Fruit fly (Drosophila melanogaster) whole organism, embryonic: ENCODE results near the gene eIF2Bepsilon.
A peak's percentile ranks its signal among the peaks of the same experiment; 100 is the strongest.

Source experiments
- Atf6 ChIP-seq: fragments of 200-800 bp; sonication (Bioruptor generic); IDR thresholded peaks from 2 replicates; pipeline ENCODE4 v1.3.6; 2022; ENCODE audit warnings: missing biosample characterization, missing genetic modification characterization
- Blimp-1 ChIP-seq: fragments of 200-800 bp; sonication (Bioruptor generic); optimal IDR thresholded peaks from 3 replicates; lab custom pipeline; 2018; ENCODE audit warnings: missing biosample characterization, missing genetic modification characterization, mild to moderate bottlenecking, moderate library complexity, missing genetic modification reagents
- CG11093 ChIP-seq: fragments of 200-800 bp; sonication (Bioruptor generic); IDR thresholded peaks from 3 replicates; pipeline ENCODE4 v1.3.6; 2022; ENCODE audit warnings: missing biosample characterization, missing genetic modification characterization
- CG12219 ChIP-seq: fragments of 200-800 bp; sonication (Bioruptor generic); optimal IDR thresholded peaks from 3 replicates; lab custom pipeline; 2018; ENCODE audit warnings: missing biosample characterization, mild to moderate bottlenecking, missing genetic modification characterization
- CG12769 ChIP-seq: fragments of 200-800 bp; sonication (Bioruptor generic); optimal IDR thresholded peaks from 2 replicates; lab custom pipeline; 2019; ENCODE audit warnings: missing biosample characterization, mild to moderate bottlenecking, missing genetic modification characterization, moderate library complexity
- CG13123 ChIP-seq: fragments of 200-800 bp; sonication (Bioruptor generic); optimal IDR thresholded peaks from 2 replicates; lab custom pipeline; 2016; ENCODE audit warnings: missing biosample characterization, missing genetic modification characterization
- CG14050 ChIP-seq: fragments of 200-800 bp; sonication (Bioruptor generic); IDR thresholded peaks from 3 replicates; pipeline ENCODE4 v1.3.6; 2022; ENCODE audit warnings: missing biosample characterization, missing genetic modification characterization
- CG1647 ChIP-seq: fragments of 200-800 bp; sonication (Bioruptor generic); optimal IDR thresholded peaks from 3 replicates; lab custom pipeline; 2016; ENCODE audit warnings: missing biosample characterization, missing genetic modification characterization
- CG16813 ChIP-seq: fragments of 200-800 bp; sonication (Bioruptor generic); IDR thresholded peaks from 3 replicates; pipeline ENCODE4 v1.3.6; 2022; ENCODE audit warnings: missing biosample characterization, missing genetic modification characterization; ENCODE audit not compliant: partially characterized antibody
- CG16815 ChIP-seq: fragments of 200-800 bp; sonication (Bioruptor generic); optimal IDR thresholded peaks from 3 replicates; lab custom pipeline; 2017; ENCODE audit warnings: missing biosample characterization, mild to moderate bottlenecking, missing genetic modification characterization
- CG1792 ChIP-seq: fragments of 200-800 bp; sonication (Bioruptor generic); optimal IDR thresholded peaks from 2 replicates; lab custom pipeline; 2016; ENCODE audit warnings: missing biosample characterization, missing genetic modification characterization
- CG32767 ChIP-seq: fragments of 200-800 bp; sonication (Bioruptor generic); IDR thresholded peaks from 2 replicates; pipeline ENCODE4 v1.3.6; 2022; ENCODE audit warnings: missing biosample characterization, missing genetic modification characterization
- CG32772 ChIP-seq: fragments of 200-800 bp; sonication (Bioruptor generic); IDR thresholded peaks from 2 replicates; pipeline ENCODE4 v1.3.6; 2022; ENCODE audit warnings: missing biosample characterization, missing genetic modification characterization
- CG7928 ChIP-seq: fragments of 200-800 bp; sonication (Bioruptor generic); optimal IDR thresholded peaks from 2 replicates; lab custom pipeline; 2017; ENCODE audit warnings: missing biosample characterization, mild to moderate bottlenecking, missing genetic modification characterization
- CG8924 ChIP-seq: fragments of 200-800 bp; optimal IDR thresholded peaks from 3 replicates; lab custom pipeline; 2019; ENCODE audit warnings: missing biosample characterization, mild to moderate bottlenecking, missing genetic modification characterization, moderate library complexity
- CG9609 ChIP-seq: fragments of 200-800 bp; sonication (Bioruptor generic); optimal IDR thresholded peaks from 3 replicates; lab custom pipeline; 2016; ENCODE audit warnings: missing biosample characterization, missing genetic modification characterization
- D19A ChIP-seq: fragments of 200-800 bp; optimal IDR thresholded peaks from 3 replicates; lab custom pipeline; 2019; ENCODE audit warnings: missing biosample characterization, mild to moderate bottlenecking, missing genetic modification characterization, moderate library complexity
- Fer3 ChIP-seq: fragments of 200-800 bp; sonication (Bioruptor generic); optimal IDR thresholded peaks from 2 replicates; lab custom pipeline; 2018; ENCODE audit warnings: missing biosample characterization, mild to moderate bottlenecking, missing genetic modification characterization, moderate library complexity
- H15 ChIP-seq: fragments of 200-800 bp; sonication (Bioruptor generic); IDR thresholded peaks from 3 replicates; pipeline ENCODE4 v1.3.6; 2022; ENCODE audit warnings: missing biosample characterization, missing genetic modification characterization
- Hmx ChIP-seq: fragments of 200-800 bp; sonication (Bioruptor generic); optimal IDR thresholded peaks from 2 replicates; lab custom pipeline; 2016; ENCODE audit warnings: missing biosample characterization, missing genetic modification characterization
- Med ChIP-seq: fragments of 200-800 bp; sonication (Bioruptor generic); peaks from one replicate; lab custom pipeline; 2016; ENCODE audit warnings: missing biosample characterization, missing genetic modification characterization, mild to moderate bottlenecking, inconsistent platforms, moderate library complexity
- NC2β ChIP-seq: fragments of 200-800 bp; sonication (Bioruptor generic); optimal IDR thresholded peaks from 2 replicates; lab custom pipeline; 2016; ENCODE audit warnings: missing biosample characterization, missing genetic modification characterization
- NfI ChIP-seq: fragments of 200-800 bp; sonication (Bioruptor generic); optimal IDR thresholded peaks from 3 replicates; lab custom pipeline; 2018; ENCODE audit warnings: missing biosample characterization, mild to moderate bottlenecking, missing genetic modification characterization, moderate library complexity
- Opbp ChIP-seq: fragments of 200-800 bp; sonication (Bioruptor generic); IDR thresholded peaks from 3 replicates; pipeline ENCODE4 v1.3.6; 2022; ENCODE audit warnings: missing biosample characterization, missing genetic modification characterization; ENCODE audit not compliant: partially characterized antibody
- Poxn ChIP-seq: fragments of 200-800 bp; sonication (Bioruptor generic); IDR thresholded peaks from 2 replicates; pipeline ENCODE4 v1.3.6; 2022; ENCODE audit warnings: missing biosample characterization, missing genetic modification characterization
- Sry-δ ChIP-seq: fragments of 200-800 bp; sonication (Bioruptor generic); optimal IDR thresholded peaks from 2 replicates; lab custom pipeline; 2016; ENCODE audit warnings: missing biosample characterization, missing genetic modification characterization
- Xbp1 ChIP-seq: fragments of 200-800 bp; sonication (Bioruptor generic); optimal IDR thresholded peaks from 3 replicates; lab custom pipeline; 2016; ENCODE audit warnings: missing biosample characterization, mild to moderate bottlenecking, missing genetic modification characterization
- Xrp1 ChIP-seq: fragments of 200-800 bp; sonication (Bioruptor generic); IDR thresholded peaks from 2 replicates; pipeline ENCODE4 v1.3.6; 2022; ENCODE audit warnings: missing biosample characterization, missing genetic modification characterization
- ab ChIP-seq: fragments of 200-800 bp; sonication (Bioruptor generic); optimal IDR thresholded peaks from 2 replicates; lab custom pipeline; 2016; ENCODE audit warnings: missing biosample characterization, missing genetic modification characterization
- ac ChIP-seq: fragments of 200-800 bp; sonication (Bioruptor generic); optimal IDR thresholded peaks from 3 replicates; lab custom pipeline; 2017; ENCODE audit warnings: missing biosample characterization, mild to moderate bottlenecking, missing genetic modification characterization
- ash1 ChIP-seq: fragments of 200-800 bp; sonication (Bioruptor generic); optimal IDR thresholded peaks from 2 replicates; lab custom pipeline; 2018; ENCODE audit warnings: missing biosample characterization, mild to moderate bottlenecking, missing genetic modification characterization
- cg ChIP-seq: fragments of 200-800 bp; sonication (Bioruptor generic); optimal IDR thresholded peaks from 3 replicates; lab custom pipeline; 2019; ENCODE audit warnings: missing biosample characterization, mild to moderate bottlenecking, missing genetic modification characterization, moderate library complexity
- eve ChIP-seq, 2 experiments: fragments of >200 bp; optimal IDR thresholded peaks; 2 replicates each; lab custom pipeline; 2017; ENCODE audit warnings: missing biosample characterization in 2 of 2, missing genetic modification characterization in 2 of 2
- fd102C ChIP-seq: fragments of 200-800 bp; sonication (Bioruptor generic); optimal IDR thresholded peaks from 2 replicates; lab custom pipeline; 2018; ENCODE audit warnings: missing biosample characterization, mild to moderate bottlenecking, missing genetic modification characterization, moderate library complexity
- fd64A ChIP-seq: fragments of 200-800 bp; sonication (Bioruptor generic); optimal IDR thresholded peaks from 3 replicates; lab custom pipeline; 2018; ENCODE audit warnings: missing biosample characterization, mild to moderate bottlenecking, missing genetic modification characterization
- hbn ChIP-seq: fragments of 200-800 bp; sonication (Bioruptor generic); IDR thresholded peaks from 2 replicates; pipeline ENCODE4 v1.3.6; 2022; ENCODE audit warnings: missing biosample characterization, missing genetic modification characterization; ENCODE audit not compliant: partially characterized antibody
- her ChIP-seq: fragments of 200-800 bp; sonication (Bioruptor generic); optimal IDR thresholded peaks from 2 replicates; lab custom pipeline; 2016; ENCODE audit warnings: missing biosample characterization, missing genetic modification characterization
- onecut ChIP-seq: fragments of 200-800 bp; sonication (Bioruptor generic); IDR thresholded peaks from 2 replicates; pipeline ENCODE4 v1.3.6; 2022; ENCODE audit warnings: missing biosample characterization, missing genetic modification characterization
- pb ChIP-seq: fragments of 200-800 bp; sonication (Bioruptor generic); optimal IDR thresholded peaks from 3 replicates; lab custom pipeline; 2016; ENCODE audit warnings: missing biosample characterization, missing genetic modification characterization
- pros ChIP-seq: fragments of 200-800 bp; sonication (Bioruptor generic); optimal IDR thresholded peaks from 3 replicates; lab custom pipeline; 2019; ENCODE audit warnings: missing biosample characterization, mild to moderate bottlenecking, missing genetic modification characterization, moderate library complexity
- sc ChIP-seq, 3 experiments: fragments of >200 bp in 2 of 3; fragments of 200-800 bp in 1 of 3; sonication (Bioruptor generic) in 1 of 3; optimal IDR thresholded peaks; 2 replicates in 2 of 3; 3 replicates in 1 of 3; lab custom pipeline; 2017; ENCODE audit warnings: mild to moderate bottlenecking in 1 of 3, missing biosample characterization in 1 of 3, missing genetic modification characterization in 1 of 3, missing genetic modification reagents in 1 of 3
- slou ChIP-seq: fragments of 200-800 bp; sonication (Bioruptor generic); optimal IDR thresholded peaks from 3 replicates; lab custom pipeline; 2016; ENCODE audit warnings: missing biosample characterization, missing genetic modification characterization
- ssp ChIP-seq: fragments of 200-800 bp; sonication (Bioruptor generic); IDR thresholded peaks from 2 replicates; pipeline ENCODE4 v1.3.6; 2022; ENCODE audit warnings: missing biosample characterization, missing genetic modification characterization
- stc ChIP-seq: fragments of 200-800 bp; sonication (Bioruptor generic); IDR thresholded peaks from 2 replicates; pipeline ENCODE4 v1.3.6; 2022; ENCODE audit warnings: missing biosample characterization, missing genetic modification characterization
- tgo ChIP-seq: fragments of 200-800 bp; sonication (Bioruptor generic); IDR thresholded peaks from 3 replicates; pipeline ENCODE4 v1.3.6; 2022; ENCODE audit warnings: missing biosample characterization, missing genetic modification characterization
- tup ChIP-seq: fragments of 200-800 bp; sonication (Bioruptor generic); optimal IDR thresholded peaks from 2 replicates; lab custom pipeline; 2016; ENCODE audit warnings: missing biosample characterization, mild to moderate bottlenecking, missing genetic modification characterization, moderate library complexity
- usp ChIP-seq: fragments of >200 bp; optimal IDR thresholded peaks from 2 replicates; lab custom pipeline; 2017; ENCODE audit warnings: missing biosample characterization, missing genetic modification characterization
- zen2 ChIP-seq: fragments of 200-800 bp; sonication (Bioruptor generic); IDR thresholded peaks from 3 replicates; pipeline ENCODE4 v1.3.6; 2022; ENCODE audit warnings: missing biosample characterization, missing genetic modification characterization; ENCODE audit not compliant: partially characterized antibody
- zf30C ChIP-seq: fragments of 200-800 bp; sonication (Bioruptor generic); optimal IDR thresholded peaks from 3 replicates; lab custom pipeline; 2018; ENCODE audit warnings: missing biosample characterization, mild to moderate bottlenecking, missing genetic modification characterization

Gene eIF2Bepsilon

dm6 chrX:1951391-1952066 is 28.9 kb upstream of the eIF2Bepsilon start (continued):
- TF ChIP-seq CG9609 (GFP tag; lab: Kevin White, UChicago): peak; percentile 96
- peak; percentile 92 for TF ChIP-seq CG13123 (GFP tag; lab: Kevin White, UChicago)
- TF ChIP-seq CG7928 (GFP tag; lab: Kevin White, UChicago): peak; percentile 71
- peak; percentile 93 for TF ChIP-seq CG1792 (GFP tag; lab: Kevin White, UChicago)
- peak; percentile 72 for TF ChIP-seq cg (GFP tag; lab: Kevin White, UChicago)
- TF ChIP-seq CG14050: peak; percentile 84
- TF ChIP-seq Opbp (GFP tag; lab: Robert Waterston, UW): no peak
- peak; percentile 95 for TF ChIP-seq fd64A
- peak; percentile 95 for TF ChIP-seq her
- peak; percentile 87 for TF ChIP-seq CG11093 (GFP tag; lab: Robert Waterston, UW)
- TF ChIP-seq H15 (GFP tag; lab: Robert Waterston, UW): peak; percentile 92
- peak; percentile 61; the same call in 1 of the 2 replicates for TF ChIP-seq Poxn (GFP tag; lab: Robert Waterston, UW)
- TF ChIP-seq fd102C: peak; percentile 44
- TF ChIP-seq ab (GFP tag; lab: Kevin White, UChicago): peak; percentile 85
- TF ChIP-seq pb (GFP tag; lab: Kevin White, UChicago): peak; percentile 96
- peak; percentile 85 for TF ChIP-seq Hmx (GFP tag; lab: Kevin White, UChicago)
- TF ChIP-seq Sry-δ: peak; percentile 63
- no peak for TF ChIP-seq eve (GFP tag; optimal IDR thresholded peaks at IDR 0.05; lab: Kevin White, UChicago)
- TF ChIP-seq CG8924: peak; percentile 95
- peak; percentile 93 for TF ChIP-seq Xbp1 (GFP tag; lab: Kevin White, UChicago)
- peak; percentile 90 for TF ChIP-seq tgo (GFP tag; lab: Robert Waterston, UW)
- TF ChIP-seq CG12769 (tag; lab: Kevin White, UChicago): peak; percentile 99
- TF ChIP-seq CG16815 (GFP tag; lab: Kevin White, UChicago): peak; percentile 91
- TF ChIP-seq CG16813 (GFP tag; lab: Robert Waterston, UW): no peak
- TF ChIP-seq Xrp1: peak; percentile 98
- no peak for TF ChIP-seq hbn (GFP tag; lab: Robert Waterston, UW)
- TF ChIP-seq CG32772 (GFP tag; lab: Robert Waterston, UW): peak; percentile 93
- TF ChIP-seq Atf6 (GFP tag; lab: Robert Waterston, UW): peak; percentile 93
- TF ChIP-seq stc: peak; percentile 96
- TF ChIP-seq tup (GFP tag; lab: Kevin White, UChicago): peak; percentile 95
- TF ChIP-seq ash1 (GFP tag; lab: Kevin White, UChicago): peak; percentile 86
- TF ChIP-seq CG32767 (GFP tag; lab: Robert Waterston, UW): peak; percentile 91
- no peak for TF ChIP-seq zen2 (GFP tag; lab: Robert Waterston, UW)
- TF ChIP-seq pros (GFP tag; lab: Kevin White, UChicago): peak; percentile 67
- TF ChIP-seq CG12219 (GFP tag; lab: Kevin White, UChicago): peak; percentile 97
- no peak for TF ChIP-seq sc (optimal IDR thresholded peaks at IDR 0.05; lab: Kevin White, UChicago)
- peak; percentile 95 for TF ChIP-seq sc (GFP tag; optimal IDR thresholded peaks at IDR 0.05; lab: Kevin White, UChicago)
- TF ChIP-seq zf30C (GFP tag; lab: Kevin White, UChicago): peak; percentile 25
- peak; percentile 91 for TF ChIP-seq onecut (GFP tag; lab: Robert Waterston, UW)
- peak; percentile 96 for TF ChIP-seq NfI (GFP tag; lab: Kevin White, UChicago)
- TF ChIP-seq ssp (GFP tag; lab: Robert Waterston, UW): peak; percentile 77
- peak; percentile 89 for TF ChIP-seq CG1647 (GFP tag; lab: Kevin White, UChicago)
- TF ChIP-seq usp (GFP tag; lab: Kevin White, UChicago): peak; percentile 9
- peak; percentile 92 for TF ChIP-seq D19A (tag; lab: Kevin White, UChicago)
- peak; percentile 97 for TF ChIP-seq Blimp-1 (GFP tag; lab: Kevin White, UChicago)
- peak; percentile 80 for TF ChIP-seq slou (GFP tag; lab: Kevin White, UChicago)
- TF ChIP-seq NC2β (GFP tag; lab: Kevin White, UChicago): peak; percentile 94
- peak; percentile 92 for TF ChIP-seq Fer3
- TF ChIP-seq Med (GFP tag; lab: Kevin White, UChicago): peak; percentile 99
- TF ChIP-seq ac (GFP tag; lab: Kevin White, UChicago): peak; percentile 86
